Worm (Caenorhabditis elegans) whole organism, early embryonic: ENCODE results near the gene T22B3.3.

ENCODE experiments used
- B0310.2 ChIP-seq: sonication (generic microtip); optimal IDR thresholded peaks from 2 replicates; lab custom pipeline; 2016; ENCODE audit warnings: mild to moderate bottlenecking, missing genetic modification characterization, missing compliant biosample characterization
- F13C5.2 ChIP-seq: sonication (generic microtip); optimal IDR thresholded peaks from 2 replicates; lab custom pipeline; 2017; ENCODE audit warnings: mild to moderate bottlenecking, missing genetic modification characterization, inconsistent platforms, missing compliant biosample characterization
- aly-1 ChIP-seq: sonication (generic microtip); optimal IDR thresholded peaks from 2 replicates; lab custom pipeline; 2016; ENCODE audit warnings: missing genetic modification characterization, missing compliant biosample characterization
- ama-1 ChIP-seq: fragments of 150-350 bp; optimal IDR thresholded peaks from 2 replicates; lab custom pipeline; 2014
- ceh-36 ChIP-seq: sonication (generic microtip); optimal IDR thresholded peaks from 2 replicates; lab custom pipeline; 2016; ENCODE audit warnings: missing genetic modification characterization, inconsistent platforms, missing compliant biosample characterization
- flt-1 ChIP-seq: fragments of 200-800 bp; sonication (Bioruptor generic); IDR thresholded peaks from 2 replicates; pipeline ENCODE4 v1.3.6; 2022; ENCODE audit warnings: missing genetic modification characterization, missing compliant biosample characterization
- hnd-1 ChIP-seq: sonication (generic microtip); optimal IDR thresholded peaks from 2 replicates; lab custom pipeline; 2016; ENCODE audit warnings: missing genetic modification characterization, missing compliant biosample characterization
- scrt-1 ChIP-seq: fragments of 200-800 bp; sonication (Bioruptor generic); IDR thresholded peaks from 2 replicates; pipeline ENCODE4 v1.3.6; 2022; ENCODE audit warnings: missing genetic modification characterization, missing compliant biosample characterization
- tbx-11 ChIP-seq: fragments of 200-800 bp; sonication (Bioruptor generic); IDR thresholded peaks from 2 replicates; pipeline ENCODE4 v1.3.6; 2022; ENCODE audit warnings: missing genetic modification characterization, missing compliant biosample characterization
- tbx-37 ChIP-seq: fragments of 200-800 bp; sonication (Bioruptor generic); conservative IDR thresholded peaks from 2 replicates; pipeline ENCODE4 v1.3.6; 2022; ENCODE audit warnings: missing genetic modification reagents, missing genetic modification characterization, missing compliant biosample characterization

- no peak for TF ChIP-seq F13C5.2 (tag; lab: Kevin White, UChicago)
- no peak for TF ChIP-seq flt-1
- no peak for TF ChIP-seq tbx-37 (GFP tag; lab: Robert Waterston, UW)
- no peak for TF ChIP-seq ama-1 (lab: Kevin White, UChicago)
- TF ChIP-seq hnd-1 (tag; lab: Kevin White, UChicago), result no peak
- TF ChIP-seq B0310.2 (tag; lab: Kevin White, UChicago), result no peak
- no peak for TF ChIP-seq scrt-1 (GFP tag; lab: Robert Waterston, UW)
- TF ChIP-seq aly-1 (tag; lab: Kevin White, UChicago), result no peak
- TF ChIP-seq tbx-11 (GFP tag; lab: Robert Waterston, UW), result no peak
- TF ChIP-seq ceh-36 (tag; lab: Kevin White, UChicago), result no peak
Observed at ce11 chrIV:11656144-11656780, 47.3 kb downstream of the T22B3.3 start, which contains the start of gene ZK809.5.
